Worm (Caenorhabditis elegans) whole organism, young adult: ENCODE measurements around the gene ptp-5.2.

ENCODE experiments used
- B0035.1 ChIP-seq: sonication (generic microtip); optimal IDR thresholded peaks from 2 replicates; lab custom pipeline; 2016; ENCODE audit warnings: missing genetic modification characterization, mild to moderate bottlenecking, missing compliant biosample characterization, missing genotype, missing genetic modification reagents
- B0336.3 ChIP-seq: fragments of 200-800 bp; sonication (Bioruptor generic); IDR thresholded peaks from 2 replicates; pipeline ENCODE4 v1.3.6; 2022; ENCODE audit warnings: missing genetic modification characterization, missing compliant biosample characterization
- F10E7.11 ChIP-seq: sonication (generic microtip); optimal IDR thresholded peaks from 2 replicates; lab custom pipeline; 2017; ENCODE audit warnings: mild to moderate bottlenecking, missing genetic modification characterization, moderate library complexity, missing compliant biosample characterization
- F22D6.2 ChIP-seq: sonication (generic microtip); optimal IDR thresholded peaks from 2 replicates; lab custom pipeline; 2016; ENCODE audit warnings: mild to moderate bottlenecking, missing genetic modification characterization, missing compliant biosample characterization
- F23B12.7 ChIP-seq: sonication (generic microtip); optimal IDR thresholded peaks from 2 replicates; lab custom pipeline; 2017; ENCODE audit warnings: missing genetic modification characterization, mild to moderate bottlenecking, missing compliant biosample characterization, antibody characterized with exemption, moderate library complexity; ENCODE audit not compliant: insufficient read depth
- F33H1.4 ChIP-seq: fragments of 200-800 bp; sonication (Bioruptor generic); IDR thresholded peaks from 2 replicates; pipeline ENCODE4 v1.3.6; 2022; ENCODE audit warnings: missing genetic modification reagents, missing genetic modification characterization, missing compliant biosample characterization
- F37B4.10 ChIP-seq: fragments of 200-800 bp; sonication (Bioruptor generic); IDR thresholded peaks from 2 replicates; pipeline ENCODE4 v1.3.6; 2022; ENCODE audit warnings: missing genetic modification characterization, missing compliant biosample characterization
- F49E8.2 ChIP-seq: sonication (generic microtip); optimal IDR thresholded peaks from 3 replicates; lab custom pipeline; 2017; ENCODE audit warnings: missing genetic modification characterization, mild to moderate bottlenecking, missing compliant biosample characterization, antibody characterized with exemption, moderate library complexity; ENCODE audit not compliant: insufficient read depth
- F52B5.7 ChIP-seq: sonication (generic microtip); optimal IDR thresholded peaks from 2 replicates; lab custom pipeline; 2016; ENCODE audit warnings: mild to moderate bottlenecking, missing genetic modification characterization, missing compliant biosample characterization
- F57A8.1 ChIP-seq: fragments of 200-800 bp; sonication (Bioruptor generic); optimal IDR thresholded peaks from 2 replicates; lab custom pipeline; 2018; ENCODE audit warnings: mild to moderate bottlenecking, missing genetic modification characterization, moderate library complexity, missing compliant biosample characterization
- Y53F4B.3 ChIP-seq: fragments of 200-800 bp; sonication (Bioruptor generic); IDR thresholded peaks from 2 replicates; pipeline ENCODE4 v1.3.6; 2022; ENCODE audit warnings: missing genetic modification reagents, missing genetic modification characterization, missing compliant biosample characterization
- akir-1 ChIP-seq: fragments of 200-800 bp; sonication (Bioruptor generic); optimal IDR thresholded peaks from 2 replicates; lab custom pipeline; 2018; ENCODE audit warnings: mild to moderate bottlenecking, missing genetic modification characterization, moderate library complexity, missing compliant biosample characterization
- ama-1 ChIP-seq, 3 experiments: fragments of 150-350 bp in 1 of 3; sonication (generic microtip) in 2 of 3; optimal IDR thresholded peaks; 2 replicates each; lab custom pipeline; 2014 to 2018; ENCODE audit warnings: missing biosample characterization in 2 of 3, missing genetic modification characterization in 2 of 3, missing genetic modification reagents in 2 of 3
- atf-7 ChIP-seq: sonication (generic microtip); optimal IDR thresholded peaks from 2 replicates; lab custom pipeline; 2017; ENCODE audit warnings: mild to moderate bottlenecking, missing genetic modification characterization, missing compliant biosample characterization
- attf-3 ChIP-seq: fragments of 200-800 bp; sonication (Bioruptor generic); conservative IDR thresholded peaks from 2 replicates; pipeline ENCODE4 v1.3.6; 2022; ENCODE audit warnings: missing genetic modification reagents, missing genetic modification characterization, missing compliant biosample characterization
- attf-5 ChIP-seq: fragments of 200-800 bp; sonication (Bioruptor generic); optimal IDR thresholded peaks from 2 replicates; lab custom pipeline; 2018; ENCODE audit warnings: mild to moderate bottlenecking, missing genetic modification characterization, missing compliant biosample characterization
- attf-6 ChIP-seq: fragments of 200-800 bp; sonication (Bioruptor generic); IDR thresholded peaks from 2 replicates; pipeline ENCODE4 v1.3.6; 2022; ENCODE audit warnings: missing genetic modification reagents, missing genetic modification characterization, missing compliant biosample characterization
- bed-1 ChIP-seq: fragments of 200-800 bp; sonication (Bioruptor generic); IDR thresholded peaks from 2 replicates; pipeline ENCODE4 v1.3.6; 2022; ENCODE audit warnings: missing genetic modification reagents, missing genetic modification characterization, missing compliant biosample characterization
- ceh-27 ChIP-seq: fragments of 200-800 bp; sonication (Bioruptor generic); optimal IDR thresholded peaks from 2 replicates; lab custom pipeline; 2018; ENCODE audit warnings: mild to moderate bottlenecking, missing genetic modification characterization, moderate library complexity, missing compliant biosample characterization
- ceh-40 ChIP-seq: fragments of 200-800 bp; sonication (Bioruptor generic); IDR thresholded peaks from 2 replicates; pipeline ENCODE4 v1.3.6; 2022; ENCODE audit warnings: missing genetic modification characterization, missing compliant biosample characterization
- ceh-79 ChIP-seq: sonication (generic microtip); optimal IDR thresholded peaks from 2 replicates; lab custom pipeline; 2017; ENCODE audit warnings: mild to moderate bottlenecking, missing genetic modification characterization, missing compliant biosample characterization
- dpl-1 ChIP-seq: fragments of 150-350 bp; optimal IDR thresholded peaks from 2 replicates; lab custom pipeline; 2014; ENCODE audit warnings: missing biosample characterization, missing genetic modification reagents, missing genetic modification characterization
- egrh-3 ChIP-seq: fragments of 200-800 bp; sonication (Bioruptor generic); IDR thresholded peaks from 2 replicates; pipeline ENCODE4 v1.3.6; 2022; ENCODE audit warnings: missing genetic modification reagents, missing genetic modification characterization, missing compliant biosample characterization
- ekl-4 ChIP-seq: fragments of 200-800 bp; sonication (Bioruptor generic); IDR thresholded peaks from 2 replicates; pipeline ENCODE4 v1.3.6; 2022; ENCODE audit warnings: missing genetic modification reagents, missing genetic modification characterization, missing compliant biosample characterization
- ets-4 ChIP-seq: fragments of 200-800 bp; sonication (Bioruptor generic); optimal IDR thresholded peaks from 2 replicates; lab custom pipeline; 2018; ENCODE audit warnings: mild to moderate bottlenecking, missing genetic modification characterization, missing compliant biosample characterization
- gei-17 ChIP-seq: fragments of 200-800 bp; sonication (Bioruptor generic); optimal IDR thresholded peaks from 2 replicates; lab custom pipeline; 2018; ENCODE audit warnings: mild to moderate bottlenecking, missing genetic modification characterization, missing compliant biosample characterization
- hlh-26 ChIP-seq: fragments of 200-800 bp; sonication (Bioruptor generic); conservative IDR thresholded peaks from 2 replicates; pipeline ENCODE4 v1.3.6; 2022; ENCODE audit warnings: missing genetic modification reagents, missing genetic modification characterization, missing compliant biosample characterization
- hmg-1.2 ChIP-seq: fragments of 200-800 bp; sonication (Bioruptor generic); IDR thresholded peaks from 2 replicates; pipeline ENCODE4 v1.3.6; 2022; ENCODE audit warnings: missing genetic modification reagents, missing genetic modification characterization, missing compliant biosample characterization
- hmg-20 ChIP-seq: fragments of 200-800 bp; sonication (Bioruptor generic); IDR thresholded peaks from 2 replicates; pipeline ENCODE4 v1.3.6; 2022; ENCODE audit warnings: missing genetic modification reagents, missing genetic modification characterization, missing compliant biosample characterization
- let-526 ChIP-seq: fragments of 200-800 bp; sonication (Bioruptor generic); IDR thresholded peaks from 2 replicates; pipeline ENCODE4 v1.3.6; 2022; ENCODE audit warnings: missing genetic modification reagents, missing genetic modification characterization, missing compliant biosample characterization
- let-607 ChIP-seq, 2 experiments: fragments of 200-800 bp in 1 of 2; sonication (Bioruptor generic) in 1 of 2; sonication (generic microtip) in 1 of 2; optimal IDR thresholded peaks; 2 replicates each; lab custom pipeline; 2016 to 2018; ENCODE audit warnings: mild to moderate bottlenecking in 2 of 2, missing compliant biosample characterization in 2 of 2, missing genetic modification characterization in 2 of 2, moderate library complexity in 2 of 2, missing genotype in 1 of 2
- lin-35 ChIP-seq, 3 experiments: fragments of 150-350 bp in 2 of 3; sonication (generic microtip) in 1 of 3; optimal IDR thresholded peaks; 2 replicates each; lab custom pipeline; 2014 to 2018; ENCODE audit warnings: missing biosample characterization in 3 of 3, missing genetic modification characterization in 3 of 3, missing genetic modification reagents in 3 of 3
- lin-40 ChIP-seq: sonication (generic microtip); optimal IDR thresholded peaks from 2 replicates; lab custom pipeline; 2016; ENCODE audit warnings: missing genetic modification characterization, mild to moderate bottlenecking, missing compliant biosample characterization, missing genotype, missing genetic modification reagents
- lin-54 ChIP-seq: fragments of 200-800 bp; sonication (Bioruptor generic); optimal IDR thresholded peaks from 2 replicates; lab custom pipeline; 2018; ENCODE audit warnings: mild to moderate bottlenecking, missing genetic modification characterization, missing compliant biosample characterization
- lsl-1 ChIP-seq: fragments of 200-800 bp; sonication (Bioruptor generic); optimal IDR thresholded peaks from 2 replicates; lab custom pipeline; 2018; ENCODE audit warnings: mild to moderate bottlenecking, missing genetic modification characterization, moderate library complexity, missing compliant biosample characterization
- nfya-1 ChIP-seq: sonication (generic microtip); optimal IDR thresholded peaks from 2 replicates; lab custom pipeline; 2017; ENCODE audit warnings: antibody characterized with exemption, missing compliant biosample characterization, missing genetic modification characterization, borderline replicate concordance; ENCODE audit not compliant: insufficient read depth
- pbrm-1 ChIP-seq: fragments of 200-800 bp; sonication (Bioruptor generic); IDR thresholded peaks from 2 replicates; pipeline ENCODE4 v1.3.6; 2022; ENCODE audit warnings: missing genetic modification reagents, missing genetic modification characterization, missing compliant biosample characterization
- rec-8 ChIP-seq, 2 experiments: sonication (generic microtip); optimal IDR thresholded peaks; 2 replicates each; lab custom pipeline; 2016; ENCODE audit warnings: mild to moderate bottlenecking in 2 of 2, missing genetic modification characterization in 2 of 2, missing genetic modification reagents in 2 of 2, missing genotype in 2 of 2, missing biosample characterization in 1 of 2, missing compliant biosample characterization in 1 of 2, moderate library complexity in 1 of 2
- snpc-4 ChIP-seq, 5 experiments: fragments of 150-350 bp in 1 of 5; sonication (generic microtip) in 4 of 5; optimal IDR thresholded peaks; 2 replicates each; lab custom pipeline; 2014 to 2018; ENCODE audit warnings: missing genetic modification characterization in 5 of 5, missing biosample characterization in 3 of 5, antibody characterized with exemption in 2 of 5, mild to moderate bottlenecking in 2 of 5, missing compliant biosample characterization in 2 of 5, missing genotype in 2 of 5, moderate library complexity in 2 of 5, missing genetic modification reagents in 1 of 5
- somi-1 ChIP-seq: fragments of 200-800 bp; sonication (Bioruptor generic); optimal IDR thresholded peaks from 2 replicates; lab custom pipeline; 2018; ENCODE audit warnings: mild to moderate bottlenecking, missing genetic modification characterization, missing compliant biosample characterization
- sptf-2 ChIP-seq: fragments of 200-800 bp; sonication (Bioruptor generic); optimal IDR thresholded peaks from 2 replicates; lab custom pipeline; 2018; ENCODE audit warnings: mild to moderate bottlenecking, missing genetic modification characterization, missing compliant biosample characterization
- unc-62 ChIP-seq: fragments of 150-350 bp; optimal IDR thresholded peaks from 2 replicates; lab custom pipeline; 2014; ENCODE audit warnings: missing biosample characterization, missing genetic modification reagents, missing genetic modification characterization
- zfh-2 ChIP-seq: fragments of 200-800 bp; sonication (Bioruptor generic); conservative IDR thresholded peaks from 2 replicates; pipeline ENCODE4 v1.3.6; 2022; ENCODE audit warnings: missing genetic modification reagents, missing genetic modification characterization, missing compliant biosample characterization
- ztf-3 ChIP-seq: fragments of 200-800 bp; sonication (Bioruptor generic); optimal IDR thresholded peaks from 2 replicates; lab custom pipeline; 2018; ENCODE audit warnings: mild to moderate bottlenecking, missing genetic modification characterization, missing compliant biosample characterization

ptp-5.2 gene

DNA sequence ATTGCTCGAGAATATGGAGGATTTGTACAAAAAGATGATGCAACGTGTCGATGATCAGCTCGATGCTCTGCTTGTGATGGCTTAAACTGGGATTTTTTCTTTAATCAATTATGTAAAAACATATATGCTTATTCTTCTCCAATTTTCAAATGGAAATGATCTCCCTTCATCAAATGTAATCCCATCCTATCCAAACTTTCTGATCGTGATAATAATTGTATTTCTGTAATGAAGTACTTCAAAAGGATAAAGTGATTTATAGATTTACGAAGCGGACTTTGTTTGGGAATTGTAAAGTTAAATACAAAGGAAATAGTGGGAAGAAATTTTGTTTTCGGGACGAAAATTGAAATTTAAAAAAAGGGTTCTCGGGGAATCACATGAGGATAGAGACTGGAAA lies 29.8 kb upstream of the ptp-5.2 start (continued):
- TF ChIP-seq snpc-4 (GFP tag; optimal IDR thresholded peaks at IDR 0.05; lab: Kevin White, UChicago) = peak; percentile 72
- peak in 3 of 4 experiments; percentile 20 to 90 (median 45) for TF ChIP-seq snpc-4 (tag; optimal IDR thresholded peaks at IDR 0.05; lab: Kevin White, UChicago)
- TF ChIP-seq F23B12.7 (tag; lab: Kevin White, UChicago) = no peak
- TF ChIP-seq nfya-1 = no peak
- TF ChIP-seq egrh-3 (GFP tag; lab: Robert Waterston, UW) = no peak
- peak; percentile 7 for TF ChIP-seq lin-40
- TF ChIP-seq ceh-79 = no peak
- TF ChIP-seq attf-3 (GFP tag; lab: Robert Waterston, UW) = no peak
- no peak for TF ChIP-seq ceh-27 (GFP tag; lab: Kevin White, UChicago)
- no peak for TF ChIP-seq ama-1 (optimal IDR thresholded peaks at IDR 0.05; lab: Kevin White, UChicago)
- TF ChIP-seq ama-1 (GFP tag; optimal IDR thresholded peaks at IDR 0.05; lab: Kevin White, UChicago) = peak in 1 of 2 experiments; percentile 47
- TF ChIP-seq bed-1 (GFP tag; lab: Robert Waterston, UW) = no peak
- TF ChIP-seq F10E7.11 (tag; lab: Kevin White, UChicago) = no peak
- TF ChIP-seq Y53F4B.3 (GFP tag; lab: Robert Waterston, UW) = no peak
- TF ChIP-seq lin-35 (GFP tag; optimal IDR thresholded peaks at IDR 0.05; lab: Kevin White, UChicago) = peak in 1 of 3 experiments; percentile 62
- TF ChIP-seq F22D6.2 = no peak
- no peak for TF ChIP-seq F37B4.10 (GFP tag; lab: Robert Waterston, UW)
- no peak for TF ChIP-seq hmg-20 (GFP tag; lab: Robert Waterston, UW)
- no peak for TF ChIP-seq B0035.1 (tag; lab: Kevin White, UChicago)
- no peak for TF ChIP-seq ceh-40 (GFP tag; lab: Robert Waterston, UW)
- no peak for TF ChIP-seq F49E8.2
- TF ChIP-seq dpl-1 = no peak
- TF ChIP-seq rec-8 (tag; optimal IDR thresholded peaks at IDR 0.05; lab: Kevin White, UChicago) = peak in 1 of 2 experiments; percentile 32
- TF ChIP-seq F57A8.1 (GFP tag; lab: Kevin White, UChicago) = no peak
- TF ChIP-seq unc-62 (GFP tag; lab: Kevin White, UChicago) = no peak

DNA sequence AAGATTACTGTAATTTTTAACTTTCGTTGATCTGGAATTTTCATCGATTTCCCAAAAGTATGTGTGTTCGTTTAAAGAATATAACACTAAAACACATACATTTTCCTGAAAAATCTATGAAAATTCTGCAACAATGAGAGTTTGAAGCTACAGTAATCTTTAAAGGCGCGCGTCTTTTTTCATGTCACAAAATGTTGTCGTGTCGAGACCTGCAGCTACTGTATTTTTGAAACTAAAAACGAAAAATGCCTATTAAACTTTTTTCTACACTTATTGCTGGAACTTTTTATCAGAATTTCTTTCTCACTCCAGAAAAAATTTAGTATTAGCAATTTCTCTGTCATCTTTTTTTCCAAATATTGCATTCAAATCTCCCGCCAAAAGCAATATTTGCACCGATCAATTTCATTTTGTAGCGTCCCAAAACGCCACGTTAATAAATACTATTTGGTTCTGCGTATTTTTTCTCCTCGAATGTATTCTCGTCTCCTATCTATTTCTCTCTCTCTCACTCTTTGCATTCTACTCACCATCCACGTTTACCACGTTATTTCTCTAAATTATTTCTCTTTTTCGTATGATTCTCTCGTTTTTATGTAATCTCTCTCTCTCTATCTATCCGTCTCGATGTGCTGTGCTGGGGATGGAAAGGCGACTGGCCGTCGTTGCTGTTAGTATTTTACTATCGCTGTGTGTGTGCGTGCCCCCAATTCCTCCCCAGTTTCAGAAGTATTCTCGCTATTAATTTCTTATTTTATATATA lies 25.8 kb upstream of the ptp-5.2 start, which contains the start of gene melo-1:
melo-1 (plus strand) TSS at position 658 of the 763 bp plus-strand sequence.
- peak; percentile 76 for TF ChIP-seq lsl-1 (GFP tag; lab: Kevin White, UChicago)
- TF ChIP-seq gei-17 (GFP tag; lab: Kevin White, UChicago) = no peak
- peak; percentile 23 for TF ChIP-seq lin-54 (GFP tag; lab: Kevin White, UChicago)
- peak; percentile 46 for TF ChIP-seq attf-5 (GFP tag; lab: Kevin White, UChicago)
- no peak for TF ChIP-seq egrh-3 (GFP tag; lab: Robert Waterston, UW)
- TF ChIP-seq F52B5.7 (tag; lab: Kevin White, UChicago) = no peak
- no peak for TF ChIP-seq hlh-26 (GFP tag; lab: Robert Waterston, UW)
- TF ChIP-seq unc-62 (GFP tag; lab: Kevin White, UChicago) = no peak
- 0 out of 2 replicates have a peak, but pooled peaks have one; percentile 18 for TF ChIP-seq B0336.3 (GFP tag; lab: Robert Waterston, UW)
- TF ChIP-seq let-607 (tag; optimal IDR thresholded peaks at IDR 0.05; lab: Kevin White, UChicago) = peak; percentile 76 to 80
- peak; percentile 94 for TF ChIP-seq hmg-1.2
- 0 out of 2 replicates have a peak, but pooled peaks have one; percentile 14 for TF ChIP-seq attf-6 (GFP tag; lab: Robert Waterston, UW)
- no peak for TF ChIP-seq let-526 (GFP tag; lab: Robert Waterston, UW)
- TF ChIP-seq sptf-2 (GFP tag; lab: Kevin White, UChicago) = no peak
- peak; percentile 22; the same call in 1 of the 2 replicates for TF ChIP-seq pbrm-1
- TF ChIP-seq somi-1 (GFP tag; lab: Kevin White, UChicago) = no peak
- TF ChIP-seq ztf-3 (GFP tag; lab: Kevin White, UChicago) = no peak
- TF ChIP-seq akir-1 (GFP tag; lab: Kevin White, UChicago) = no peak
- no peak for TF ChIP-seq atf-7
- TF ChIP-seq zfh-2 = no peak
- no peak for TF ChIP-seq F49E8.2
- no peak for TF ChIP-seq ekl-4
- no peak for TF ChIP-seq bed-1 (GFP tag; lab: Robert Waterston, UW)
- peak; percentile 38; the same call in 1 of the 2 replicates for TF ChIP-seq F33H1.4 (GFP tag; lab: Robert Waterston, UW)
- TF ChIP-seq ets-4 (GFP tag; lab: Kevin White, UChicago) = no peak
